Worm (Caenorhabditis elegans): ENCODE results near the gene ZC395.11.

DNA sequence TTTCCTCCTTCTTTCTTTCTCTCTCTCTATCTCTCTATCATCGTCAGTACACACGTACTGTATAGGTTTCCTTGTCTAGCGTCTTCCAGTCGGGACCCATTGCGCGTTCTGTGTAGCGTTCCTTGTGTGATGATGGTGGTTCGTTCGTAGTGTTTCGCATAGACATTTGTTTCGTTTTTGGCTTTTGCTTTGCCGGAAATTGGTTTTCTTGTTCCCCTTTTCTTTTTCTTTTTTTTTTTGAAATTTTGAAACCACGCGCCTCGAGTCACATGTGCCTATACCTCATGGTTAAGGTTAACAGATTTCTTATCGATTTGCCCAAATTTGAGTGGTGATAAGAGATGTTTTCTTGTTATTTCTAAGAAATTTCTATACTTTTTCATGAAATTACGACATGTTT lies 32.5 kb upstream of the ZC395.11 start:
- TF ChIP-seq fkh-10 (GFP tag; optimal IDR thresholded peaks at IDR 0.05), result no peak
- TF ChIP-seq egl-43 (GFP tag; IDR thresholded peaks at IDR 0.05), result no peak
- no peak for TF ChIP-seq Y48G9A.11 (GFP tag; IDR thresholded peaks at IDR 0.05)
- TF ChIP-seq nhr-48 (tag; optimal IDR thresholded peaks at IDR 0.05), result no peak
- TF ChIP-seq nhr-237 (tag; optimal IDR thresholded peaks at IDR 0.05), result no peak
- no peak for TF ChIP-seq nhr-25 (tag; optimal IDR thresholded peaks at IDR 0.05; ENCODE audit: borderline replicate concordance, insufficient read depth)
- TF ChIP-seq nhr-77 (tag; optimal IDR thresholded peaks at IDR 0.05), result no peak

Measured in whole organism, L4 larva.